Fruit fly (Drosophila melanogaster): ENCODE measurements around the gene CG18302.

dm6 chr2L:10554676-10555075, 20.6 kb downstream of the CG18302 start:
- TF ChIP-seq CG8478 (optimal IDR thresholded peaks at IDR 0.05) (no peak), CTCF (optimal IDR thresholded peaks at IDR 0.05) (no peak)
